Fruit fly (Drosophila melanogaster) whole organism, prepupa: ENCODE results near the gene RpS6.

Experiments
- Blimp-1 ChIP-seq: fragments of 200-800 bp; sonication (Bioruptor generic); optimal IDR thresholded peaks from 3 replicates; lab custom pipeline; 2017; ENCODE audit warnings: missing biosample characterization, missing genetic modification characterization, mild to moderate bottlenecking, moderate library complexity, missing genetic modification reagents
- CG10631 ChIP-seq: fragments of 200-800 bp; sonication (Bioruptor generic); optimal IDR thresholded peaks from 2 replicates; lab custom pipeline; 2016; ENCODE audit warnings: missing biosample characterization, missing genetic modification characterization
- CG10669 ChIP-seq: fragments of 200-800 bp; sonication (Bioruptor generic); optimal IDR thresholded peaks from 3 replicates; lab custom pipeline; 2018; ENCODE audit warnings: missing biosample characterization, mild to moderate bottlenecking, missing genetic modification characterization, moderate library complexity
- CG11294 ChIP-seq: fragments of 200-800 bp; sonication (Bioruptor generic); IDR thresholded peaks from 2 replicates; pipeline ENCODE4 v1.3.6; 2022; ENCODE audit warnings: missing biosample characterization, missing genetic modification characterization
- CG11762 ChIP-seq: fragments of 200-800 bp; sonication (Bioruptor generic); optimal IDR thresholded peaks from 3 replicates; lab custom pipeline; 2016; ENCODE audit warnings: missing biosample characterization, missing genetic modification characterization; ENCODE audit not compliant: insufficient read depth
- CG11902 ChIP-seq: fragments of 200-800 bp; sonication (Bioruptor generic); optimal IDR thresholded peaks from 3 replicates; lab custom pipeline; 2016; ENCODE audit warnings: missing biosample characterization, missing genetic modification characterization
- CG1621 ChIP-seq: fragments of 200-800 bp; sonication (Bioruptor generic); optimal IDR thresholded peaks from 3 replicates; lab custom pipeline; 2018; ENCODE audit warnings: missing biosample characterization, mild to moderate bottlenecking, missing genetic modification characterization
- CG31627 ChIP-seq: fragments of 200-800 bp; sonication (Bioruptor generic); optimal IDR thresholded peaks from 3 replicates; lab custom pipeline; 2016; ENCODE audit warnings: missing biosample characterization, missing genetic modification characterization
- CG32006 ChIP-seq: fragments of 200-800 bp; sonication (Bioruptor generic); optimal IDR thresholded peaks from 3 replicates; lab custom pipeline; 2017; ENCODE audit warnings: missing biosample characterization, mild to moderate bottlenecking, missing genetic modification characterization
- CG34406 ChIP-seq: fragments of 200-800 bp; sonication (Bioruptor generic); optimal IDR thresholded peaks from 3 replicates; lab custom pipeline; 2016; ENCODE audit warnings: missing biosample characterization, missing genetic modification characterization
- CG4318 ChIP-seq: fragments of 200-800 bp; sonication (Bioruptor generic); optimal IDR thresholded peaks from 3 replicates; lab custom pipeline; 2017; ENCODE audit warnings: missing biosample characterization, mild to moderate bottlenecking, missing genetic modification characterization
- CG6792 ChIP-seq: fragments of 200-800 bp; sonication (Bioruptor generic); optimal IDR thresholded peaks from 3 replicates; lab custom pipeline; 2016; ENCODE audit warnings: missing biosample characterization, missing genetic modification characterization
- CG6854 ChIP-seq: fragments of 200-800 bp; sonication (Bioruptor generic); optimal IDR thresholded peaks from 2 replicates; lab custom pipeline; 2017; ENCODE audit warnings: missing biosample characterization, mild to moderate bottlenecking, missing genetic modification characterization
- CG7368 ChIP-seq: fragments of 200-800 bp; sonication (Bioruptor generic); optimal IDR thresholded peaks from 3 replicates; lab custom pipeline; 2016; ENCODE audit warnings: missing biosample characterization, missing genetic modification characterization
- CG8119 ChIP-seq: fragments of 200-800 bp; sonication (Bioruptor generic); IDR thresholded peaks from 3 replicates; pipeline ENCODE4 v1.3.6; 2022; ENCODE audit warnings: missing biosample characterization, missing genetic modification characterization
- CG9139 ChIP-seq: fragments of 200-800 bp; sonication (Bioruptor generic); optimal IDR thresholded peaks from 3 replicates; lab custom pipeline; 2017; ENCODE audit warnings: missing biosample characterization, mild to moderate bottlenecking, missing genetic modification characterization
- Eip75B ChIP-seq: fragments of 200-800 bp; sonication (Bioruptor generic); optimal IDR thresholded peaks from 3 replicates; lab custom pipeline; 2016; ENCODE audit warnings: missing biosample characterization, missing genetic modification characterization
- Eip78C ChIP-seq: fragments of 200-800 bp; sonication (Bioruptor generic); peaks from one replicate; lab custom pipeline; 2016; ENCODE audit warnings: missing biosample characterization, missing genetic modification characterization
- Eip93F ChIP-seq: fragments of 200-800 bp; sonication (Bioruptor generic); optimal IDR thresholded peaks from 2 replicates; lab custom pipeline; 2016; ENCODE audit warnings: missing biosample characterization, mild to moderate bottlenecking, missing genetic modification characterization
- Ets21C ChIP-seq: fragments of 200-800 bp; sonication (Bioruptor generic); optimal IDR thresholded peaks from 3 replicates; lab custom pipeline; 2016; ENCODE audit warnings: missing biosample characterization, missing genetic modification characterization
- Ets96B ChIP-seq: fragments of 200-800 bp; optimal IDR thresholded peaks from 2 replicates; lab custom pipeline; 2019; ENCODE audit warnings: missing biosample characterization, mild to moderate bottlenecking, missing genetic modification characterization, moderate library complexity
- Gug ChIP-seq: fragments of 200-800 bp; sonication (Bioruptor generic); IDR thresholded peaks from 2 replicates; pipeline ENCODE4 v1.3.6; 2022; ENCODE audit warnings: missing biosample characterization, missing genetic modification characterization
- Hr38 ChIP-seq: sonication (Bioruptor generic); optimal IDR thresholded peaks from 2 replicates; lab custom pipeline; 2016; ENCODE audit warnings: missing biosample characterization, missing genetic modification characterization
- Hr39 ChIP-seq: fragments of 200-800 bp; sonication (Bioruptor generic); optimal IDR thresholded peaks from 2 replicates; lab custom pipeline; 2016; ENCODE audit warnings: missing biosample characterization, missing genetic modification characterization
- Hr4 ChIP-seq: fragments of 200-800 bp; sonication (Bioruptor generic); optimal IDR thresholded peaks from 3 replicates; lab custom pipeline; 2016; ENCODE audit warnings: missing biosample characterization, missing genetic modification characterization
- Lpt ChIP-seq: fragments of 200-800 bp; sonication (Bioruptor generic); optimal IDR thresholded peaks from 3 replicates; lab custom pipeline; 2016; ENCODE audit warnings: missing biosample characterization, missing genetic modification characterization
- Met ChIP-seq: fragments of 200-800 bp; sonication (Bioruptor generic); optimal IDR thresholded peaks from 3 replicates; lab custom pipeline; 2016; ENCODE audit warnings: missing biosample characterization, missing genetic modification characterization
- Smox ChIP-seq: fragments of 200-800 bp; sonication (Bioruptor generic); optimal IDR thresholded peaks from 3 replicates; lab custom pipeline; 2016; ENCODE audit warnings: missing biosample characterization, missing genetic modification characterization
- Sox102F ChIP-seq: fragments of 200-800 bp; sonication (Bioruptor generic); optimal IDR thresholded peaks from 2 replicates; lab custom pipeline; 2016; ENCODE audit warnings: missing biosample characterization, mild to moderate bottlenecking, missing genetic modification characterization
- Sox14 ChIP-seq: fragments of 200-800 bp; sonication (Bioruptor generic); optimal IDR thresholded peaks from 3 replicates; lab custom pipeline; 2016; ENCODE audit warnings: missing biosample characterization, missing genetic modification characterization
- Sox15 ChIP-seq: fragments of 200-800 bp; sonication (Bioruptor generic); optimal IDR thresholded peaks from 3 replicates; lab custom pipeline; 2016; ENCODE audit warnings: missing biosample characterization, missing genetic modification characterization
- achi ChIP-seq: fragments of 200-800 bp; sonication (Bioruptor generic); optimal IDR thresholded peaks from 3 replicates; lab custom pipeline; 2016; ENCODE audit warnings: missing biosample characterization, missing genetic modification characterization
- acj6 ChIP-seq: fragments of 200-800 bp; sonication (Bioruptor generic); optimal IDR thresholded peaks from 3 replicates; lab custom pipeline; 2016; ENCODE audit warnings: missing biosample characterization, missing genetic modification characterization
- cyc ChIP-seq: fragments of 200-800 bp; sonication (Bioruptor generic); optimal IDR thresholded peaks from 3 replicates; lab custom pipeline; 2016; ENCODE audit warnings: missing biosample characterization, missing genetic modification characterization
- dsx ChIP-seq: fragments of 200-800 bp; optimal IDR thresholded peaks from 3 replicates; lab custom pipeline; 2019; ENCODE audit warnings: missing biosample characterization, mild to moderate bottlenecking, missing genetic modification characterization, moderate library complexity; ENCODE audit not compliant: poor library complexity, severe bottlenecking
- eg ChIP-seq: fragments of 200-800 bp; sonication (Bioruptor generic); IDR thresholded peaks from 3 replicates; pipeline ENCODE4 v1.3.6; 2022; ENCODE audit warnings: missing biosample characterization, missing genetic modification characterization
- esn ChIP-seq: fragments of 200-800 bp; sonication (Bioruptor generic); optimal IDR thresholded peaks from 2 replicates; lab custom pipeline; 2016; ENCODE audit warnings: missing biosample characterization, mild to moderate bottlenecking, missing genetic modification characterization, moderate library complexity
- fd59A ChIP-seq: fragments of 200-800 bp; sonication (Bioruptor generic); optimal IDR thresholded peaks from 2 replicates; lab custom pipeline; 2017; ENCODE audit warnings: missing biosample characterization, mild to moderate bottlenecking, missing genetic modification characterization, missing genetic modification reagents
- fd85E ChIP-seq: fragments of 200-800 bp; sonication (Bioruptor generic); optimal IDR thresholded peaks from 3 replicates; lab custom pipeline; 2016; ENCODE audit warnings: missing biosample characterization, missing genetic modification characterization
- fkh ChIP-seq: fragments of 200-800 bp; sonication (Bioruptor generic); optimal IDR thresholded peaks from 3 replicates; lab custom pipeline; 2017; ENCODE audit warnings: missing biosample characterization, mild to moderate bottlenecking, missing genetic modification characterization, moderate library complexity
- net ChIP-seq: fragments of 200-800 bp; sonication (Bioruptor generic); optimal IDR thresholded peaks from 3 replicates; lab custom pipeline; 2016; ENCODE audit warnings: missing biosample characterization, missing genetic modification characterization
- salr ChIP-seq, 2 experiments: fragments of 200-800 bp; sonication (Bioruptor generic); optimal IDR thresholded peaks; 3 replicates each; lab custom pipeline; 2016 to 2018; ENCODE audit warnings: missing biosample characterization in 2 of 2, missing genetic modification characterization in 2 of 2, mild to moderate bottlenecking in 1 of 2
- spab ChIP-seq: fragments of 200-800 bp; sonication (Bioruptor generic); optimal IDR thresholded peaks from 2 replicates; lab custom pipeline; 2017; ENCODE audit warnings: missing biosample characterization, mild to moderate bottlenecking, missing genetic modification characterization, missing genetic modification reagents
- ss ChIP-seq, 2 experiments: fragments of 200-800 bp; sonication (Bioruptor generic); optimal IDR thresholded peaks; 2 replicates in 1 of 2; 3 replicates in 1 of 2; lab custom pipeline; 2017 to 2018; ENCODE audit warnings: mild to moderate bottlenecking in 2 of 2, missing biosample characterization in 2 of 2, missing genetic modification characterization in 2 of 2, moderate library complexity in 1 of 2
- svp ChIP-seq: fragments of 200-800 bp; sonication (Bioruptor generic); peaks from one replicate; lab custom pipeline; 2016; ENCODE audit warnings: missing biosample characterization, missing genetic modification characterization

The RpS6 gene

DNA sequence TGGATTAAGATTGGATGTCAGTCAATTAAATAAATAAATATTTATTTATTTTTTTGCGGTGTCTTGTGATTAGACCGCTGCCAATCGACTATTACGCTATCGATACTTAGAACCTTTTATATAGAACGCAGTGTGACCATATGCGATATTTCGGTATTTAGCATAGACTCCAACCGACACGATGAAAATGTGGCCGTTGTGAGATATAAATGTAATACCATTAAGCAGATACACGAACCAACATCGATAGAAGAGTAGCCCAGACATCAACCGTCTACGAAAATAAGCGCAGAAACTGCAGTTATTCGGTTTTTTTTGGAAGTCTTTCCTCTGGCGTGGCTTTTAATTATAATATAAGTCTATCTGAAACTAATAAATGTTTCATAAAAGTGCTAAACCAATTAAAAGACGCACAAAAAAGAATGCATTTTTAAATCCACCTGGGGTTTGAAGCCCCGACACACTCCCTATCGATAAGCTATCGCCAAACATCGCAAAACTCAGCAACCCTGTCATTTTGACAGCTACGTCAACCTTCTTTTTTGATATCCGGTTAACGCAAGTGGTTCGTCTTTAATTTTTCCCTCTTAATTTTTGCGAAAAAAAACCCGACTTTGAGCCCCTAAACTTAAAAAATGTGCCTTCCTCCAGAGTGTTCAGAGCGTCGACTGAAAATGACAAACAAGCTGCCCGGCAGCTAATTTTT lies 32.2 kb upstream of the RpS6 start, which contains the start of the genes Dhdds and RpS14a (continued):
- TF ChIP-seq Gug (GFP tag; lab: Robert Waterston, UW) (no peak), fd85E (GFP tag; lab: Kevin White, UChicago) (no peak), eg (GFP tag; lab: Robert Waterston, UW) (peak; percentile 41; the same call in 1 of the 3 replicates), net (GFP tag; lab: Kevin White, UChicago) (peak; percentile 39), Eip75B (GFP tag; lab: Kevin White, UChicago) (peak; percentile 16), fd59A (GFP tag; lab: Kevin White, UChicago) (peak; percentile 9), CG8119 (GFP tag; lab: Robert Waterston, UW) (no peak), dsx (GFP tag; lab: Kevin White, UChicago) (no peak), Smox (GFP tag; lab: Kevin White, UChicago) (peak; percentile 40), CG1621 (no peak), CG11294 (GFP tag; lab: Robert Waterston, UW) (no peak), fkh (GFP tag; lab: Kevin White, UChicago) (peak; percentile 51), esn (peak; percentile 67), svp (peak; percentile 46), CG34406 (GFP tag; lab: Kevin White, UChicago) (peak; percentile 54), Hr4 (GFP tag; lab: Kevin White, UChicago) (no peak), Blimp-1 (GFP tag; lab: Kevin White, UChicago) (peak; percentile 24), CG4318 (GFP tag; lab: Kevin White, UChicago) (no peak), cyc (GFP tag; lab: Kevin White, UChicago) (peak; percentile 44), Met (GFP tag; lab: Kevin White, UChicago) (peak; percentile 52), CG10669 (GFP tag; lab: Kevin White, UChicago) (peak; percentile 34), Sox15 (GFP tag; lab: Kevin White, UChicago) (no peak), acj6 (GFP tag; lab: Kevin White, UChicago) (peak; percentile 8), Ets21C (no peak)
- TF ChIP-seq, all 60 proteins: peak for 32

- TF ChIP-seq Eip78C (GFP tag; lab: Kevin White, UChicago) (peak; percentile 44), Blimp-1 (GFP tag; lab: Kevin White, UChicago) (no peak), Hr38 (no peak), spab (GFP tag; lab: Kevin White, UChicago) (no peak), Hr39 (GFP tag; lab: Kevin White, UChicago) (no peak), CG6792 (GFP tag; lab: Kevin White, UChicago) (no peak), CG8119 (GFP tag; lab: Robert Waterston, UW) (peak; percentile 26; the same call in 1 of the 3 replicates), dsx (GFP tag; lab: Kevin White, UChicago) (no peak), Gug (GFP tag; lab: Robert Waterston, UW) (no peak), CG7368 (GFP tag; lab: Kevin White, UChicago) (no peak), CG6854 (GFP tag; lab: Kevin White, UChicago) (no peak), CG32006 (GFP tag; lab: Kevin White, UChicago) (no peak), CG1621 (no peak), svp (peak; percentile 62), CG34406 (GFP tag; lab: Kevin White, UChicago) (no peak), CG4318 (GFP tag; lab: Kevin White, UChicago) (no peak), CG10669 (GFP tag; lab: Kevin White, UChicago) (no peak), Sox14 (peak; percentile 11), achi (GFP tag; lab: Kevin White, UChicago) (no peak), Lpt (GFP tag; lab: Kevin White, UChicago) (no peak), CG11902 (GFP tag; lab: Kevin White, UChicago) (no peak), salr (GFP tag; optimal IDR thresholded peaks at IDR 0.05; lab: Kevin White, UChicago) (no peak), Eip93F (no peak), CG10631 (GFP tag; lab: Kevin White, UChicago) (no peak), CG31627 (GFP tag; lab: Kevin White, UChicago) (no peak), CG11762 (GFP tag; lab: Kevin White, UChicago) (no peak), fkh (GFP tag; lab: Kevin White, UChicago) (no peak), fd59A (GFP tag; lab: Kevin White, UChicago) (no peak), CG9139 (no peak), Sox102F (no peak), Ets96B (no peak), Sox15 (GFP tag; lab: Kevin White, UChicago) (no peak), ss (GFP tag; optimal IDR thresholded peaks at IDR 0.05; lab: Kevin White, UChicago) (peak in 1 of 2 experiments; percentile 21), cyc (GFP tag; lab: Kevin White, UChicago) (no peak), Eip75B (GFP tag; lab: Kevin White, UChicago) (no peak), Hr4 (GFP tag; lab: Kevin White, UChicago) (no peak)
These were observed 30.0 kb upstream of the RpS6 start, which contains the start of gene mahe for dm6 chrX:7931028-7931549. Gene mahe, minus strand, starts transcription at chrX:7931382.
